Fruit fly (Drosophila melanogaster) whole organism, embryonic: ENCODE data around the gene CG14340.

ENCODE experiments used
- CG33213 ChIP-seq: fragments of 200-800 bp; sonication (Bioruptor generic); optimal IDR thresholded peaks from 3 replicates; lab custom pipeline; 2016; ENCODE audit warnings: missing biosample characterization, missing genetic modification characterization
- CG6654 ChIP-seq: fragments of 200-800 bp; sonication (Bioruptor generic); optimal IDR thresholded peaks from 2 replicates; lab custom pipeline; 2017; ENCODE audit warnings: missing biosample characterization, mild to moderate bottlenecking, missing genetic modification characterization
- mld ChIP-seq: fragments of 200-800 bp; sonication (Bioruptor generic); IDR thresholded peaks from 3 replicates; pipeline ENCODE4 v1.3.6; 2022; ENCODE audit warnings: missing biosample characterization, missing genetic modification characterization; ENCODE audit not compliant: partially characterized antibody

dm6 chr2L:1082668-1083067 lies 30.1 kb upstream of the CG14340 start:
- TF ChIP-seq CG33213 (GFP tag; lab: Kevin White, UChicago) (no peak), mld (no peak), CG6654 (GFP tag; lab: Kevin White, UChicago) (no peak)
